Fruit fly (Drosophila melanogaster): ENCODE measurements around the gene Atg1.

The Atg1 gene

dm6 chr3L:12804730-12805170 lies at the start of gene Atg1 (continued):
- TF ChIP-seq Doc3 (GFP tag; IDR thresholded peaks at IDR 0.05; ENCODE audit: partially characterized antibody) (no peak), CG6854 (GFP tag; optimal IDR thresholded peaks at IDR 0.05) (peak; percentile 54), CG14014 (GFP tag; IDR thresholded peaks at IDR 0.05) (no peak), CkIIα-i1 (GFP tag; IDR thresholded peaks at IDR 0.05) (no peak), CG32767 (GFP tag; IDR thresholded peaks at IDR 0.05) (no peak), Max (GFP tag; optimal IDR thresholded peaks at IDR 0.05) (no peak), Xbp1 (GFP tag; optimal IDR thresholded peaks at IDR 0.05) (no peak), trem (tag; optimal IDR thresholded peaks at IDR 0.05) (peak; percentile 3), lmd (GFP tag; IDR thresholded peaks at IDR 0.05) (no peak), Scr (GFP tag; IDR thresholded peaks at IDR 0.05; ENCODE audit: partially characterized antibody) (no peak; the same call in 1 of the 2 replicates), CG10147 (GFP tag; optimal IDR thresholded peaks at IDR 0.05) (peak; percentile 16), fd64A (GFP tag; optimal IDR thresholded peaks at IDR 0.05) (no peak), CG4617 (GFP tag; optimal IDR thresholded peaks at IDR 0.05; ENCODE audit: borderline replicate concordance) (peak; percentile 39), CHES-1-like (GFP tag; optimal IDR thresholded peaks at IDR 0.05) (peak; percentile 23), chm (GFP tag; IDR thresholded peaks at IDR 0.05) (peak; percentile 66), Bgb (GFP tag; IDR thresholded peaks at IDR 0.05; ENCODE audit: partially characterized antibody) (peak; percentile 51; the same call in 1 of the 2 replicates), CG7745 (tag; optimal IDR thresholded peaks at IDR 0.05) (no peak), CG1603 (tag; optimal IDR thresholded peaks at IDR 0.05) (peak; percentile 23), bigmax (GFP tag; optimal IDR thresholded peaks at IDR 0.05) (no peak), jigr1 (GFP tag; IDR thresholded peaks at IDR 0.05) (no peak), Dbx (GFP tag; IDR thresholded peaks at IDR 0.05) (no peak; the same call in 2 of the 3 replicates), tna (GFP tag; IDR thresholded peaks at IDR 0.05; ENCODE audit: partially characterized antibody) (no peak), Oli (tag; optimal IDR thresholded peaks at IDR 0.05) (no peak), trh (GFP tag; optimal IDR thresholded peaks at IDR 0.05) (no peak), CG8290 (GFP tag; optimal IDR thresholded peaks at IDR 0.05) (peak; percentile 17), CG8290 (tag; optimal IDR thresholded peaks at IDR 0.05) (peak in 1 of 2 experiments; percentile 60), HLHmδ (GFP tag; optimal IDR thresholded peaks at IDR 0.05) (peak; percentile 51), nau (GFP tag; optimal IDR thresholded peaks at IDR 0.05) (no peak), CG13624 (GFP tag; optimal IDR thresholded peaks at IDR 0.05) (no peak), CG11504 (tag; optimal IDR thresholded peaks at IDR 0.05) (no peak), CG2875 (GFP tag; optimal IDR thresholded peaks at IDR 0.05) (no peak), corto (GFP tag; optimal IDR thresholded peaks at IDR 0.05) (no peak), nerfin-1 (tag; optimal IDR thresholded peaks at IDR 0.05) (no peak), CG34376 (GFP tag; optimal IDR thresholded peaks at IDR 0.05) (peak; percentile 17), CG12236 (GFP tag; optimal IDR thresholded peaks at IDR 0.05) (no peak), CG1529 (GFP tag; optimal IDR thresholded peaks at IDR 0.05) (no peak), CG13894 (tag; optimal IDR thresholded peaks at IDR 0.05) (no peak), sens (GFP tag) (no peak), CG18262 (tag; optimal IDR thresholded peaks at IDR 0.05) (peak; percentile 5), CG4360 (GFP tag; IDR thresholded peaks at IDR 0.05) (no peak), cwo (GFP tag; optimal IDR thresholded peaks at IDR 0.05) (peak; percentile 26), CG17829 (tag; optimal IDR thresholded peaks at IDR 0.05) (peak; percentile 22), CG3407 (GFP tag; optimal IDR thresholded peaks at IDR 0.05) (no peak), Myb (GFP tag; optimal IDR thresholded peaks at IDR 0.05) (peak; percentile 5), Dad (GFP tag; optimal IDR thresholded peaks at IDR 0.05) (no peak), bowl (GFP tag; IDR thresholded peaks at IDR 0.05) (no peak), Deaf1 (tag; optimal IDR thresholded peaks at IDR 0.05) (peak; percentile 8), sob (GFP tag; IDR thresholded peaks at IDR 0.05) (no peak), tio (GFP tag; optimal IDR thresholded peaks at IDR 0.05) (no peak), Blimp-1 (GFP tag; optimal IDR thresholded peaks at IDR 0.05) (no peak), CG15269 (tag; optimal IDR thresholded peaks at IDR 0.05) (no peak)

Data from whole organism, embryonic.